Fruit fly (Drosophila melanogaster) whole organism, prepupa: ENCODE results near the gene CG3224.

Experiments used
- Blimp-1 ChIP-seq: fragments of 200-800 bp; sonication (Bioruptor generic); optimal IDR thresholded peaks from 3 replicates; lab custom pipeline; 2017; ENCODE audit warnings: missing biosample characterization, missing genetic modification characterization, mild to moderate bottlenecking, moderate library complexity, missing genetic modification reagents
- CG10631 ChIP-seq: fragments of 200-800 bp; sonication (Bioruptor generic); optimal IDR thresholded peaks from 2 replicates; lab custom pipeline; 2016; ENCODE audit warnings: missing biosample characterization, missing genetic modification characterization
- CG10669 ChIP-seq: fragments of 200-800 bp; sonication (Bioruptor generic); optimal IDR thresholded peaks from 3 replicates; lab custom pipeline; 2018; ENCODE audit warnings: missing biosample characterization, mild to moderate bottlenecking, missing genetic modification characterization, moderate library complexity
- CG11294 ChIP-seq: fragments of 200-800 bp; sonication (Bioruptor generic); IDR thresholded peaks from 2 replicates; pipeline ENCODE4 v1.3.6; 2022; ENCODE audit warnings: missing biosample characterization, missing genetic modification characterization
- CG11762 ChIP-seq: fragments of 200-800 bp; sonication (Bioruptor generic); optimal IDR thresholded peaks from 3 replicates; lab custom pipeline; 2016; ENCODE audit warnings: missing biosample characterization, missing genetic modification characterization; ENCODE audit not compliant: insufficient read depth
- CG11902 ChIP-seq: fragments of 200-800 bp; sonication (Bioruptor generic); optimal IDR thresholded peaks from 3 replicates; lab custom pipeline; 2016; ENCODE audit warnings: missing biosample characterization, missing genetic modification characterization
- CG15336 ChIP-seq: fragments of 200-800 bp; sonication (Bioruptor generic); IDR thresholded peaks from 2 replicates; pipeline ENCODE4 v1.3.6; 2022; ENCODE audit warnings: missing biosample characterization, missing genetic modification characterization
- CG16779 ChIP-seq: fragments of 200-800 bp; sonication (Bioruptor generic); optimal IDR thresholded peaks from 3 replicates; lab custom pipeline; 2017; ENCODE audit warnings: missing biosample characterization, mild to moderate bottlenecking, missing genetic modification characterization
- CG3032 ChIP-seq: fragments of 200-800 bp; optimal IDR thresholded peaks from 2 replicates; lab custom pipeline; 2019; ENCODE audit warnings: missing biosample characterization, mild to moderate bottlenecking, missing genetic modification characterization, moderate library complexity
- CG31627 ChIP-seq: fragments of 200-800 bp; sonication (Bioruptor generic); optimal IDR thresholded peaks from 3 replicates; lab custom pipeline; 2016; ENCODE audit warnings: missing biosample characterization, missing genetic modification characterization
- CG32006 ChIP-seq: fragments of 200-800 bp; sonication (Bioruptor generic); optimal IDR thresholded peaks from 3 replicates; lab custom pipeline; 2017; ENCODE audit warnings: missing biosample characterization, mild to moderate bottlenecking, missing genetic modification characterization
- CG34406 ChIP-seq: fragments of 200-800 bp; sonication (Bioruptor generic); optimal IDR thresholded peaks from 3 replicates; lab custom pipeline; 2016; ENCODE audit warnings: missing biosample characterization, missing genetic modification characterization
- CG3919 ChIP-seq: fragments of 200-800 bp; sonication (Bioruptor generic); optimal IDR thresholded peaks from 3 replicates; lab custom pipeline; 2016; ENCODE audit warnings: missing biosample characterization, missing genetic modification characterization
- CG4318 ChIP-seq: fragments of 200-800 bp; sonication (Bioruptor generic); optimal IDR thresholded peaks from 3 replicates; lab custom pipeline; 2017; ENCODE audit warnings: missing biosample characterization, mild to moderate bottlenecking, missing genetic modification characterization
- CG6163 ChIP-seq: fragments of 200-800 bp; sonication (Bioruptor generic); IDR thresholded peaks from 3 replicates; pipeline ENCODE4 v1.3.6; 2022; ENCODE audit warnings: missing biosample characterization, missing genetic modification characterization
- CG6276 ChIP-seq: fragments of 200-800 bp; sonication (Bioruptor generic); optimal IDR thresholded peaks from 2 replicates; lab custom pipeline; 2017; ENCODE audit warnings: missing biosample characterization, mild to moderate bottlenecking, missing genetic modification characterization
- CG6792 ChIP-seq: fragments of 200-800 bp; sonication (Bioruptor generic); optimal IDR thresholded peaks from 3 replicates; lab custom pipeline; 2016; ENCODE audit warnings: missing biosample characterization, missing genetic modification characterization
- CG6808 ChIP-seq: fragments of 200-800 bp; sonication (Bioruptor generic); optimal IDR thresholded peaks from 3 replicates; lab custom pipeline; 2017; ENCODE audit warnings: missing biosample characterization, missing genetic modification characterization, mild to moderate bottlenecking, moderate library complexity, missing genetic modification reagents
- CG6854 ChIP-seq: fragments of 200-800 bp; sonication (Bioruptor generic); optimal IDR thresholded peaks from 2 replicates; lab custom pipeline; 2017; ENCODE audit warnings: missing biosample characterization, mild to moderate bottlenecking, missing genetic modification characterization
- CG7368 ChIP-seq: fragments of 200-800 bp; sonication (Bioruptor generic); optimal IDR thresholded peaks from 3 replicates; lab custom pipeline; 2016; ENCODE audit warnings: missing biosample characterization, missing genetic modification characterization
- CG8119 ChIP-seq: fragments of 200-800 bp; sonication (Bioruptor generic); IDR thresholded peaks from 3 replicates; pipeline ENCODE4 v1.3.6; 2022; ENCODE audit warnings: missing biosample characterization, missing genetic modification characterization
- CG8319 ChIP-seq: fragments of 200-800 bp; sonication (Bioruptor generic); optimal IDR thresholded peaks from 3 replicates; lab custom pipeline; 2016; ENCODE audit warnings: missing biosample characterization, missing genetic modification characterization
- CG9139 ChIP-seq: fragments of 200-800 bp; sonication (Bioruptor generic); optimal IDR thresholded peaks from 3 replicates; lab custom pipeline; 2017; ENCODE audit warnings: missing biosample characterization, mild to moderate bottlenecking, missing genetic modification characterization
- Eip75B ChIP-seq: fragments of 200-800 bp; sonication (Bioruptor generic); optimal IDR thresholded peaks from 3 replicates; lab custom pipeline; 2016; ENCODE audit warnings: missing biosample characterization, missing genetic modification characterization
- Eip93F ChIP-seq: fragments of 200-800 bp; sonication (Bioruptor generic); optimal IDR thresholded peaks from 2 replicates; lab custom pipeline; 2016; ENCODE audit warnings: missing biosample characterization, mild to moderate bottlenecking, missing genetic modification characterization
- Ets96B ChIP-seq: fragments of 200-800 bp; optimal IDR thresholded peaks from 2 replicates; lab custom pipeline; 2019; ENCODE audit warnings: missing biosample characterization, mild to moderate bottlenecking, missing genetic modification characterization, moderate library complexity
- Hr38 ChIP-seq: sonication (Bioruptor generic); optimal IDR thresholded peaks from 2 replicates; lab custom pipeline; 2016; ENCODE audit warnings: missing biosample characterization, missing genetic modification characterization
- Hr39 ChIP-seq: fragments of 200-800 bp; sonication (Bioruptor generic); optimal IDR thresholded peaks from 2 replicates; lab custom pipeline; 2016; ENCODE audit warnings: missing biosample characterization, missing genetic modification characterization
- Hr4 ChIP-seq: fragments of 200-800 bp; sonication (Bioruptor generic); optimal IDR thresholded peaks from 3 replicates; lab custom pipeline; 2016; ENCODE audit warnings: missing biosample characterization, missing genetic modification characterization
- Lpt ChIP-seq: fragments of 200-800 bp; sonication (Bioruptor generic); optimal IDR thresholded peaks from 3 replicates; lab custom pipeline; 2016; ENCODE audit warnings: missing biosample characterization, missing genetic modification characterization
- OdsH ChIP-seq: fragments of 200-800 bp; sonication (Bioruptor generic); optimal IDR thresholded peaks from 3 replicates; lab custom pipeline; 2016; ENCODE audit warnings: missing biosample characterization, missing genetic modification characterization
- Sox14 ChIP-seq: fragments of 200-800 bp; sonication (Bioruptor generic); optimal IDR thresholded peaks from 3 replicates; lab custom pipeline; 2016; ENCODE audit warnings: missing biosample characterization, missing genetic modification characterization
- Sox15 ChIP-seq: fragments of 200-800 bp; sonication (Bioruptor generic); optimal IDR thresholded peaks from 3 replicates; lab custom pipeline; 2016; ENCODE audit warnings: missing biosample characterization, missing genetic modification characterization
- achi ChIP-seq: fragments of 200-800 bp; sonication (Bioruptor generic); optimal IDR thresholded peaks from 3 replicates; lab custom pipeline; 2016; ENCODE audit warnings: missing biosample characterization, missing genetic modification characterization
- acj6 ChIP-seq: fragments of 200-800 bp; sonication (Bioruptor generic); optimal IDR thresholded peaks from 3 replicates; lab custom pipeline; 2016; ENCODE audit warnings: missing biosample characterization, missing genetic modification characterization
- cyc ChIP-seq: fragments of 200-800 bp; sonication (Bioruptor generic); optimal IDR thresholded peaks from 3 replicates; lab custom pipeline; 2016; ENCODE audit warnings: missing biosample characterization, missing genetic modification characterization
- dac ChIP-seq: fragments of 200-800 bp; sonication (Bioruptor generic); optimal IDR thresholded peaks from 2 replicates; lab custom pipeline; 2017; ENCODE audit warnings: missing biosample characterization, mild to moderate bottlenecking, missing genetic modification characterization
- dsx ChIP-seq: fragments of 200-800 bp; optimal IDR thresholded peaks from 3 replicates; lab custom pipeline; 2019; ENCODE audit warnings: missing biosample characterization, mild to moderate bottlenecking, missing genetic modification characterization, moderate library complexity; ENCODE audit not compliant: poor library complexity, severe bottlenecking
- eg ChIP-seq: fragments of 200-800 bp; sonication (Bioruptor generic); IDR thresholded peaks from 3 replicates; pipeline ENCODE4 v1.3.6; 2022; ENCODE audit warnings: missing biosample characterization, missing genetic modification characterization
- esn ChIP-seq: fragments of 200-800 bp; sonication (Bioruptor generic); optimal IDR thresholded peaks from 2 replicates; lab custom pipeline; 2016; ENCODE audit warnings: missing biosample characterization, mild to moderate bottlenecking, missing genetic modification characterization, moderate library complexity
- fd59A ChIP-seq: fragments of 200-800 bp; sonication (Bioruptor generic); optimal IDR thresholded peaks from 2 replicates; lab custom pipeline; 2017; ENCODE audit warnings: missing biosample characterization, mild to moderate bottlenecking, missing genetic modification characterization, missing genetic modification reagents
- fd85E ChIP-seq: fragments of 200-800 bp; sonication (Bioruptor generic); optimal IDR thresholded peaks from 3 replicates; lab custom pipeline; 2016; ENCODE audit warnings: missing biosample characterization, missing genetic modification characterization
- fkh ChIP-seq: fragments of 200-800 bp; sonication (Bioruptor generic); optimal IDR thresholded peaks from 3 replicates; lab custom pipeline; 2017; ENCODE audit warnings: missing biosample characterization, mild to moderate bottlenecking, missing genetic modification characterization, moderate library complexity
- lz ChIP-seq: fragments of 200-800 bp; sonication (Bioruptor generic); optimal IDR thresholded peaks from 3 replicates; lab custom pipeline; 2016; ENCODE audit warnings: missing biosample characterization, missing genetic modification characterization
- net ChIP-seq: fragments of 200-800 bp; sonication (Bioruptor generic); optimal IDR thresholded peaks from 3 replicates; lab custom pipeline; 2016; ENCODE audit warnings: missing biosample characterization, missing genetic modification characterization
- pdm3 ChIP-seq: fragments of 200-800 bp; sonication (Bioruptor generic); optimal IDR thresholded peaks from 3 replicates; lab custom pipeline; 2016; ENCODE audit warnings: missing biosample characterization, missing genetic modification characterization
- spab ChIP-seq: fragments of 200-800 bp; sonication (Bioruptor generic); optimal IDR thresholded peaks from 2 replicates; lab custom pipeline; 2017; ENCODE audit warnings: missing biosample characterization, mild to moderate bottlenecking, missing genetic modification characterization, missing genetic modification reagents
- svp ChIP-seq: fragments of 200-800 bp; sonication (Bioruptor generic); peaks from one replicate; lab custom pipeline; 2016; ENCODE audit warnings: missing biosample characterization, missing genetic modification characterization
- topi ChIP-seq: fragments of 200-800 bp; sonication (Bioruptor generic); optimal IDR thresholded peaks from 3 replicates; lab custom pipeline; 2016; ENCODE audit warnings: missing biosample characterization, missing genetic modification characterization
- vri ChIP-seq: fragments of 200-800 bp; sonication (Bioruptor generic); optimal IDR thresholded peaks from 3 replicates; lab custom pipeline; 2016; ENCODE audit warnings: missing biosample characterization, mild to moderate bottlenecking, missing genetic modification characterization

The CG3224 gene

dm6 chrX:6663976-6664375, 2.7 kb upstream of the CG3224 start:
- TF ChIP-seq CG31627: no peak

dm6 chrX:6662876-6663551, 1.8 kb upstream of the CG3224 start:
- TF ChIP-seq CG11762 (GFP tag; lab: Kevin White, UChicago) (no peak), CG8119 (peak; percentile 64), Sox14 (GFP tag; lab: Kevin White, UChicago) (no peak), cyc (no peak), CG10631 (no peak), esn (GFP tag; lab: Kevin White, UChicago) (no peak), CG31627 (no peak), topi (GFP tag; lab: Kevin White, UChicago) (no peak), fkh (GFP tag; lab: Kevin White, UChicago) (no peak), spab (GFP tag; lab: Kevin White, UChicago) (no peak), Sox15 (no peak), Hr38 (GFP tag; lab: Kevin White, UChicago) (no peak), fd59A (no peak), CG6163 (GFP tag; lab: Robert Waterston, UW) (peak; percentile 41; the same call in 1 of the 3 replicates), CG9139 (no peak), CG6854 (GFP tag; lab: Kevin White, UChicago) (no peak), fd85E (no peak), svp (GFP tag; lab: Kevin White, UChicago) (no peak), CG15336 (peak; percentile 72), CG11294 (peak; percentile 18; the same call in 1 of the 2 replicates), acj6 (GFP tag; lab: Kevin White, UChicago) (no peak), CG32006 (GFP tag; lab: Kevin White, UChicago) (peak; percentile 85), net (GFP tag; lab: Kevin White, UChicago) (peak; percentile 7), CG4318 (peak; percentile 62), lz (GFP tag; lab: Kevin White, UChicago) (no peak), CG34406 (no peak), Lpt (GFP tag; lab: Kevin White, UChicago) (no peak), vri (no peak), CG6276 (GFP tag; lab: Kevin White, UChicago) (peak; percentile 67), Hr39 (GFP tag; lab: Kevin White, UChicago) (no peak), dsx (no peak), dac (GFP tag; lab: Kevin White, UChicago) (peak; percentile 15), CG16779 (tag; lab: Kevin White, UChicago) (peak; percentile 30), CG3919 (GFP tag; lab: Kevin White, UChicago) (no peak), CG7368 (GFP tag; lab: Kevin White, UChicago) (no peak), Blimp-1 (GFP tag; lab: Kevin White, UChicago) (no peak), CG6808 (no peak), Hr4 (GFP tag; lab: Kevin White, UChicago) (peak; percentile 74), achi (GFP tag; lab: Kevin White, UChicago) (no peak), CG11902 (GFP tag; lab: Kevin White, UChicago) (no peak), CG3032 (tag; lab: Kevin White, UChicago) (no peak), OdsH (peak; percentile 43), CG10669 (GFP tag; lab: Kevin White, UChicago) (no peak), CG8319 (GFP tag; lab: Kevin White, UChicago) (no peak), Eip93F (no peak), Ets96B (tag; lab: Kevin White, UChicago) (no peak), eg (GFP tag; lab: Robert Waterston, UW) (peak; percentile 69), pdm3 (peak; percentile 20), CG6792 (no peak), Eip75B (GFP tag; lab: Kevin White, UChicago) (peak; percentile 16)
